Worm (Caenorhabditis elegans): Measurements from ENCODE around the gene F14H3.6.

F14H3.6 gene

ce11 chrV:16046573-16046972 is 12.1 kb downstream of the F14H3.6 start, which contains the start of gene ZK285.2:
Gene ZK285.2, plus strand, starts transcription at chrV:16046873.
- TF ChIP-seq ets-4 (tag; optimal IDR thresholded peaks at IDR 0.05) (no peak), odd-2 (tag; optimal IDR thresholded peaks at IDR 0.05) (no peak), sdc-2 (tag; optimal IDR thresholded peaks at IDR 0.05) (no peak), ztf-16 (tag; optimal IDR thresholded peaks at IDR 0.05) (no peak), hlh-30 (tag; optimal IDR thresholded peaks at IDR 0.05; ENCODE audit: insufficient read depth) (no peak), ama-1 (optimal IDR thresholded peaks at IDR 0.05) (no peak), pha-4 (tag; optimal IDR thresholded peaks at IDR 0.05) (no peak), eyg-1 (tag; optimal IDR thresholded peaks at IDR 0.05) (no peak), lin-11 (tag; optimal IDR thresholded peaks at IDR 0.05) (no peak), syd-9 (tag; optimal IDR thresholded peaks at IDR 0.05) (no peak)

ce11 chrV:16045837-16046236 is 12.9 kb downstream of the F14H3.6 start, which contains the start of gene T10C6.15:
Gene T10C6.15, minus strand, starts transcription at chrV:16045940.
- no peak for TF ChIP-seq ztf-16 (tag; optimal IDR thresholded peaks at IDR 0.05)
- TF ChIP-seq ref-2 (tag; optimal IDR thresholded peaks at IDR 0.05): no peak
- TF ChIP-seq mec-3 (tag; optimal IDR thresholded peaks at IDR 0.05; ENCODE audit: borderline replicate concordance): no peak
- peak; percentile 75 for TF ChIP-seq elt-2 (tag; optimal IDR thresholded peaks at IDR 0.05)
- no peak for TF ChIP-seq sox-2 (GFP tag; IDR thresholded peaks at IDR 0.05)
- peak; percentile 0 for TF ChIP-seq pqm-1 (tag; optimal IDR thresholded peaks at IDR 0.05)
- no peak for TF ChIP-seq gmeb-2 (tag; optimal IDR thresholded peaks at IDR 0.05)
- TF ChIP-seq elt-4 (tag; optimal IDR thresholded peaks at IDR 0.05): no peak
- no peak for TF ChIP-seq ahr-1 (tag; optimal IDR thresholded peaks at IDR 0.05)
- TF ChIP-seq lin-11 (tag; optimal IDR thresholded peaks at IDR 0.05): no peak
- TF ChIP-seq nhr-11 (tag; optimal IDR thresholded peaks at IDR 0.05): no peak
- TF ChIP-seq lim-6 (tag; optimal IDR thresholded peaks at IDR 0.05): no peak
- no peak for TF ChIP-seq ama-1 (optimal IDR thresholded peaks at IDR 0.05)
- no peak for TF ChIP-seq dve-1 (tag; optimal IDR thresholded peaks at IDR 0.05)
- TF ChIP-seq nhr-232 (tag; optimal IDR thresholded peaks at IDR 0.05): no peak
- no peak for TF ChIP-seq F13H6.1 (tag; optimal IDR thresholded peaks at IDR 0.05)
- TF ChIP-seq fkh-6 (tag; optimal IDR thresholded peaks at IDR 0.05): no peak
- TF ChIP-seq ceh-34 (tag; optimal IDR thresholded peaks at IDR 0.05): no peak

ce11 chrV:16043686-16044085 is 15.0 kb downstream of the F14H3.6 start:
- TF ChIP-seq pros-1 (tag; optimal IDR thresholded peaks at IDR 0.05): no peak
- TF ChIP-seq unc-42 (tag; optimal IDR thresholded peaks at IDR 0.05): no peak
- no peak for TF ChIP-seq ceh-18 (tag; optimal IDR thresholded peaks at IDR 0.05)
- no peak for TF ChIP-seq ceh-2 (tag; optimal IDR thresholded peaks at IDR 0.05)
- TF ChIP-seq dve-1 (tag; optimal IDR thresholded peaks at IDR 0.05): no peak

ce11 chrV:16042743-16043014 is 16.0 kb downstream of the F14H3.6 start:
- TF ChIP-seq ceh-45 (GFP tag; IDR thresholded peaks at IDR 0.05) (no peak), ceh-2 (tag; optimal IDR thresholded peaks at IDR 0.05) (no peak), unc-86 (tag; optimal IDR thresholded peaks at IDR 0.05) (no peak), C08G9.2 (tag; optimal IDR thresholded peaks at IDR 0.05) (no peak), dmd-4 (tag; optimal IDR thresholded peaks at IDR 0.05; ENCODE audit: borderline replicate concordance) (no peak), unc-3 (GFP tag; conservative IDR thresholded peaks at IDR 0.05) (no peak), unc-3 (tag; optimal IDR thresholded peaks at IDR 0.05) (no peak), ttx-3 (tag; optimal IDR thresholded peaks at IDR 0.05) (no peak), fkh-10 (GFP tag; optimal IDR thresholded peaks at IDR 0.05) (no peak), lim-6 (tag; optimal IDR thresholded peaks at IDR 0.05) (no peak)

Measured in whole organism, late embryonic.